Worm (Caenorhabditis elegans): ENCODE data around the gene gsnl-1.

DNA sequence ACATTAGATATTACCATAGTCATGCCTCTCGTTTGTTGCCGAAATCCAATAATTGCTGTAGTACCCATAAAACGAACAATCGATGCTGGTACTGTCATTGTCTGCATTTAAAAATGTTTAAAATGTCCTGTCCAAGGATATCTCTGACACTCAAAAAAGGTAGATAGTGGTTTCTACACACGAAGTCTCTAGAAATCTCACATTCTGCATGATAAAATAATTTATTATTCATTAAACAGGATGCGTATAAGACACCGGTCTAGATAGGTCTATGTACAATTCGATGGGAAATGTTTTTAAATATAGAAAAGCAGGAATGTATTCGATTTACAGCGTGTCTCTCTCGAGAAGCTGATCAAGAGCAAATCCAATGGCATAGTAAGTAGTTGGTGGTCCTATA lies 42.8 kb downstream of the gsnl-1 start, which contains the start of gene C50F4.12:
- no peak for TF ChIP-seq ctbp-1 (GFP tag; IDR thresholded peaks at IDR 0.05)
- no peak for TF ChIP-seq ama-1 (optimal IDR thresholded peaks at IDR 0.05)
- no peak for TF ChIP-seq nhr-6 (tag; optimal IDR thresholded peaks at IDR 0.05)
- no peak for TF ChIP-seq egl-27 (tag; optimal IDR thresholded peaks at IDR 0.05)
- no peak for TF ChIP-seq mep-1 (tag; optimal IDR thresholded peaks at IDR 0.05)
- TF ChIP-seq dpl-1 (GFP tag; optimal IDR thresholded peaks at IDR 0.05): no peak
- no peak for TF ChIP-seq duxl-1 (tag; optimal IDR thresholded peaks at IDR 0.05; ENCODE audit: poor library complexity)
- no peak for TF ChIP-seq lsy-2 (tag; optimal IDR thresholded peaks at IDR 0.05)
- no peak for TF ChIP-seq Y75B8A.6 (GFP tag; IDR thresholded peaks at IDR 0.05)
